Worm (Caenorhabditis elegans): ENCODE data around the gene pgp-12.

pgp-12 gene

DNA sequence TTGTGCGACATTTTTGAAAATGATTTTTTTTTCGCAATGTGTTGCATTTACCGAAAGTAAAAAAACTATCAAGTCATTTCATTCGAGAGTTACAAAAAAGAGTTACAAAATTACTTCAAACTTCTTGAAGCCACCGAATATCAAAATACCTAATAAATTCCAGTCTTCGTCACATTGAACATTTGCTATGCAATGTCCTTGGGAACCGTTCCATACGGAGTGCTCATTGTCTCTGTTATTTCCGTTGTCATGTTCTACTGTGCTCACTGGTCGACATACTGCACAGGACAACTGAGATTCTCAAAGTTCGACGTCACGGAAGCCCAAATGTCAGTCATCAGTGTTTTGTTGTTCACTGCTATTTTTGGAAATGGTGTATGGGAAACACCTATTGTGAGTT lies 32.4 kb downstream of the pgp-12 start:
- TF ChIP-seq spr-3 (GFP tag; optimal IDR thresholded peaks at IDR 0.05) = no peak
- no peak for TF ChIP-seq F26F4.8 (GFP tag; conservative IDR thresholded peaks at IDR 0.05)
- TF ChIP-seq aha-1 (tag) = peak; percentile 93
- TF ChIP-seq T26A8.4 (GFP tag; IDR thresholded peaks at IDR 0.05) = no peak
- no peak for TF ChIP-seq dmd-8 (GFP tag; IDR thresholded peaks at IDR 0.05)
- no peak for TF ChIP-seq ztf-11 (tag; optimal IDR thresholded peaks at IDR 0.05)
- no peak for TF ChIP-seq ama-1 (optimal IDR thresholded peaks at IDR 0.05)

ce11 chrX:12769697-12770096 lies 38.1 kb downstream of the pgp-12 start, which contains the start of gene ilc-17.1:
ilc-17.1 (minus strand) TSS chrX:12769797.
- TF ChIP-seq jun-1 (tag; optimal IDR thresholded peaks at IDR 0.05) (no peak), lin-38 (GFP tag; IDR thresholded peaks at IDR 0.05) (no peak)

- TF ChIP-seq nhr-28 (tag; optimal IDR thresholded peaks at IDR 0.05) = peak; percentile 10
- peak; percentile 76 for TF ChIP-seq dve-1 (tag; optimal IDR thresholded peaks at IDR 0.05; ENCODE audit: insufficient read depth)
- TF ChIP-seq daf-16 (GFP tag; optimal IDR thresholded peaks at IDR 0.05) = no peak
- TF ChIP-seq daf-16 (tag; optimal IDR thresholded peaks at IDR 0.05) = peak; percentile 87
- peak; percentile 83 for TF ChIP-seq hlh-11 (tag; optimal IDR thresholded peaks at IDR 0.05)
- no peak for TF ChIP-seq ceh-28 (tag; optimal IDR thresholded peaks at IDR 0.05)
- TF ChIP-seq hlh-30 (tag; optimal IDR thresholded peaks at IDR 0.05; ENCODE audit: insufficient read depth) = peak; percentile 60
- TF ChIP-seq hmg-1.1 (GFP tag; IDR thresholded peaks at IDR 0.05) = no peak
Measured at ce11 chrX:12780674-12781073, 49.1 kb downstream of the pgp-12 start.

- TF ChIP-seq nhr-111 (GFP tag; optimal IDR thresholded peaks at IDR 0.05) (no peak), daf-16 (GFP tag; optimal IDR thresholded peaks at IDR 0.05) (no peak), daf-16 (tag; optimal IDR thresholded peaks at IDR 0.05) (no peak), lin-13 (GFP tag; optimal IDR thresholded peaks at IDR 0.05) (no peak), madf-9 (GFP tag; conservative IDR thresholded peaks at IDR 0.05) (no peak), ceh-44 (GFP tag; IDR thresholded peaks at IDR 0.05) (no peak), lsy-2 (tag; optimal IDR thresholded peaks at IDR 0.05) (no peak), Y5F2A.4 (GFP tag; optimal IDR thresholded peaks at IDR 0.05) (no peak), nhr-28 (tag; optimal IDR thresholded peaks at IDR 0.05) (peak; percentile 64), dve-1 (tag; optimal IDR thresholded peaks at IDR 0.05; ENCODE audit: insufficient read depth) (peak; percentile 42), mxl-3 (GFP tag; optimal IDR thresholded peaks at IDR 0.05) (peak; percentile 77), mdl-1 (tag; optimal IDR thresholded peaks at IDR 0.05) (peak in 1 of 2 experiments; percentile 40), hlh-30 (tag; optimal IDR thresholded peaks at IDR 0.05; ENCODE audit: insufficient read depth) (peak; percentile 70), zag-1 (tag; optimal IDR thresholded peaks at IDR 0.05) (no peak), dmd-9 (GFP tag; IDR thresholded peaks at IDR 0.05) (no peak), nhr-237 (tag; optimal IDR thresholded peaks at IDR 0.05) (no peak), dmd-6 (GFP tag; IDR thresholded peaks at IDR 0.05) (peak; percentile 43), tra-1 (GFP tag; IDR thresholded peaks at IDR 0.05) (0 out of 2 replicates have a peak, but pooled peaks have one; percentile 19), zip-11 (GFP tag; IDR thresholded peaks at IDR 0.05) (no peak), nhr-48 (tag; optimal IDR thresholded peaks at IDR 0.05) (peak; percentile 58), D1046.2 (GFP tag; IDR thresholded peaks at IDR 0.05) (no peak), hlh-11 (tag; optimal IDR thresholded peaks at IDR 0.05) (peak; percentile 76)
Measured at ce11 chrX:12781712-12782444, 50.3 kb downstream of the pgp-12 start, which contains the start of gene alh-13. alh-13 (plus strand) TSS chrX:12782394.
